Worm (Caenorhabditis elegans): ENCODE results near the gene Y8A9A.2.
A peak's percentile ranks its signal among the peaks of the same experiment; 100 is the strongest.

Y8A9A.2 gene

ce11 chrII:3781238-3781637 is 14.2 kb upstream of the Y8A9A.2 start:
- no peak for TF ChIP-seq ZK546.5 (tag; optimal IDR thresholded peaks at IDR 0.05)
- no peak for TF ChIP-seq mdl-1 (tag; optimal IDR thresholded peaks at IDR 0.05)
- no peak for TF ChIP-seq peb-1 (tag; optimal IDR thresholded peaks at IDR 0.05)
- no peak for TF ChIP-seq sma-3 (GFP tag; optimal IDR thresholded peaks at IDR 0.05)

ce11 chrII:3782309-3783000 is 13.0 kb upstream of the Y8A9A.2 start, which contains the start of gene T24E12.2:
Gene T24E12.2 (plus strand): TSS chrII:3782950.
- TF ChIP-seq ceh-82 (tag; optimal IDR thresholded peaks at IDR 0.05) (no peak), ztf-4 (tag; optimal IDR thresholded peaks at IDR 0.05) (no peak), lsy-2 (tag; optimal IDR thresholded peaks at IDR 0.05) (no peak), snpc-4 (tag; optimal IDR thresholded peaks at IDR 0.05) (no peak), skn-1 (tag; optimal IDR thresholded peaks at IDR 0.05) (no peak), nhr-25 (tag; optimal IDR thresholded peaks at IDR 0.05) (no peak), nhr-237 (tag; optimal IDR thresholded peaks at IDR 0.05) (no peak), gmeb-1 (tag; optimal IDR thresholded peaks at IDR 0.05) (no peak), dmd-4 (tag; optimal IDR thresholded peaks at IDR 0.05) (no peak), ZK546.5 (tag; optimal IDR thresholded peaks at IDR 0.05) (no peak), nhr-129 (tag; optimal IDR thresholded peaks at IDR 0.05) (no peak), nhr-10 (tag; optimal IDR thresholded peaks at IDR 0.05) (no peak), egl-27 (tag; optimal IDR thresholded peaks at IDR 0.05) (no peak), crh-2 (tag; optimal IDR thresholded peaks at IDR 0.05) (no peak), C34F6.9 (tag; optimal IDR thresholded peaks at IDR 0.05) (no peak), mdl-1 (tag; optimal IDR thresholded peaks at IDR 0.05) (no peak), elt-3 (tag; optimal IDR thresholded peaks at IDR 0.05) (no peak)

- no peak for TF ChIP-seq unc-39 (tag; optimal IDR thresholded peaks at IDR 0.05)
- no peak for TF ChIP-seq dmd-4 (tag; optimal IDR thresholded peaks at IDR 0.05)
- no peak for TF ChIP-seq R02D3.7 (tag; optimal IDR thresholded peaks at IDR 0.05)
- no peak for TF ChIP-seq sem-4 (tag; optimal IDR thresholded peaks at IDR 0.05)
- no peak for TF ChIP-seq lin-39 (tag; optimal IDR thresholded peaks at IDR 0.05)
- no peak for TF ChIP-seq lin-13 (GFP tag; optimal IDR thresholded peaks at IDR 0.05)
- TF ChIP-seq nhr-12 (tag; optimal IDR thresholded peaks at IDR 0.05) = no peak
- no peak for TF ChIP-seq ZK546.5 (tag; optimal IDR thresholded peaks at IDR 0.05)
- no peak for TF ChIP-seq lsy-2 (tag; optimal IDR thresholded peaks at IDR 0.05)
- TF ChIP-seq sma-3 (GFP tag; optimal IDR thresholded peaks at IDR 0.05) = no peak
- TF ChIP-seq ceh-16 (tag; optimal IDR thresholded peaks at IDR 0.05) = no peak
- TF ChIP-seq nhr-23 (tag; optimal IDR thresholded peaks at IDR 0.05) = no peak
- no peak for TF ChIP-seq Y55F3AM.14 (GFP tag; optimal IDR thresholded peaks at IDR 0.05)
- TF ChIP-seq sma-9 (GFP tag; optimal IDR thresholded peaks at IDR 0.05) = no peak
- no peak for TF ChIP-seq sma-9 (tag; optimal IDR thresholded peaks at IDR 0.05)
- no peak for TF ChIP-seq nhr-6 (tag; optimal IDR thresholded peaks at IDR 0.05)
- TF ChIP-seq unc-55 (GFP tag; optimal IDR thresholded peaks at IDR 0.05) = no peak
Measured at ce11 chrII:3785257-3785656, 10.2 kb upstream of the Y8A9A.2 start, which contains the start of gene T24E12.1. Gene T24E12.1 (plus strand): TSS chrII:3785557.

- TF ChIP-seq unc-55 (GFP tag; optimal IDR thresholded peaks at IDR 0.05) (no peak), egl-27 (tag; optimal IDR thresholded peaks at IDR 0.05) (no peak), aly-2 (tag; optimal IDR thresholded peaks at IDR 0.05) (no peak)
Measured at ce11 chrII:3785756-3786155, 9.7 kb upstream of the Y8A9A.2 start.

- TF ChIP-seq ama-1 (optimal IDR thresholded peaks at IDR 0.05) (no peak), crh-2 (tag; optimal IDR thresholded peaks at IDR 0.05) (peak; percentile 78), sma-3 (GFP tag; optimal IDR thresholded peaks at IDR 0.05) (peak; percentile 27), lin-39 (tag; optimal IDR thresholded peaks at IDR 0.05) (no peak), skn-1 (tag; optimal IDR thresholded peaks at IDR 0.05) (peak; percentile 93), dmd-4 (tag; optimal IDR thresholded peaks at IDR 0.05) (no peak), fos-1 (tag; optimal IDR thresholded peaks at IDR 0.05) (peak; percentile 100), egl-27 (tag; optimal IDR thresholded peaks at IDR 0.05) (peak; percentile 80), gmeb-1 (tag; optimal IDR thresholded peaks at IDR 0.05) (peak; percentile 64), ceh-16 (tag; optimal IDR thresholded peaks at IDR 0.05) (no peak), Y55F3AM.14 (GFP tag; optimal IDR thresholded peaks at IDR 0.05) (no peak), sma-9 (GFP tag; optimal IDR thresholded peaks at IDR 0.05) (peak; percentile 78), sma-9 (tag; optimal IDR thresholded peaks at IDR 0.05) (no peak)
Measured at ce11 chrII:3786538-3786937, 8.9 kb upstream of the Y8A9A.2 start.

Data from whole organism, L2 larva.